Worm (Caenorhabditis elegans) whole organism, late embryonic: ENCODE results near the gene srh-119.

ENCODE experiments used
- C08G9.2 ChIP-seq: sonication (generic microtip); optimal IDR thresholded peaks from 2 replicates; lab custom pipeline; 2016; ENCODE audit warnings: mild to moderate bottlenecking, missing genetic modification characterization, moderate library complexity, missing compliant biosample characterization
- C38D4.7 ChIP-seq: fragments of 200-800 bp; sonication (Bioruptor generic); optimal IDR thresholded peaks from 2 replicates; lab custom pipeline; 2018; ENCODE audit warnings: mild to moderate bottlenecking, missing genetic modification characterization, moderate library complexity, missing compliant biosample characterization
- F13H6.1 ChIP-seq: sonication (generic microtip); optimal IDR thresholded peaks from 2 replicates; lab custom pipeline; 2016; ENCODE audit warnings: missing genetic modification characterization, missing compliant biosample characterization
- K02D7.2 ChIP-seq: sonication (generic microtip); optimal IDR thresholded peaks from 2 replicates; lab custom pipeline; 2017; ENCODE audit warnings: mild to moderate bottlenecking, missing genetic modification characterization, missing compliant biosample characterization
- K09A11.1 ChIP-seq: sonication (generic microtip); optimal IDR thresholded peaks from 2 replicates; lab custom pipeline; 2017; ENCODE audit warnings: antibody characterized with exemption, mild to moderate bottlenecking, missing genetic modification characterization, missing compliant biosample characterization; ENCODE audit not compliant: insufficient read depth
- T23F11.4 ChIP-seq: fragments of 200-800 bp; sonication (Bioruptor generic); optimal IDR thresholded peaks from 2 replicates; lab custom pipeline; 2018; ENCODE audit warnings: mild to moderate bottlenecking, missing genetic modification characterization, missing compliant biosample characterization
- ahr-1 ChIP-seq: sonication (generic microtip); optimal IDR thresholded peaks from 2 replicates; lab custom pipeline; 2016; ENCODE audit warnings: missing genetic modification characterization, missing compliant biosample characterization
- ceh-14 ChIP-seq: sonication (generic microtip); optimal IDR thresholded peaks from 2 replicates; lab custom pipeline; 2016; ENCODE audit warnings: missing genotype, missing genetic modification characterization, missing compliant biosample characterization
- ceh-19 ChIP-seq: fragments of 200-800 bp; sonication (Bioruptor generic); optimal IDR thresholded peaks from 2 replicates; lab custom pipeline; 2018; ENCODE audit warnings: mild to moderate bottlenecking, missing genetic modification characterization, missing compliant biosample characterization
- ceh-22 ChIP-seq: sonication (generic microtip); optimal IDR thresholded peaks from 2 replicates; lab custom pipeline; 2017; ENCODE audit warnings: missing biosample characterization, missing genetic modification characterization
- ceh-31 ChIP-seq: sonication (generic microtip); optimal IDR thresholded peaks from 2 replicates; lab custom pipeline; 2016; ENCODE audit warnings: missing genetic modification characterization, missing compliant biosample characterization
- ceh-45 ChIP-seq: fragments of 200-800 bp; sonication (Bioruptor generic); IDR thresholded peaks from 2 replicates; pipeline ENCODE4 v1.3.6; 2022; ENCODE audit warnings: missing genetic modification reagents, missing genetic modification characterization, missing compliant biosample characterization
- ceh-48 ChIP-seq: sonication (generic microtip); optimal IDR thresholded peaks from 2 replicates; lab custom pipeline; 2016; ENCODE audit warnings: missing genetic modification characterization, inconsistent platforms, missing compliant biosample characterization
- ceh-9 ChIP-seq: sonication (generic microtip); optimal IDR thresholded peaks from 2 replicates; lab custom pipeline; 2016; ENCODE audit warnings: mild to moderate bottlenecking, missing genetic modification characterization, inconsistent platforms, missing compliant biosample characterization
- dve-1 ChIP-seq: sonication (generic microtip); optimal IDR thresholded peaks from 2 replicates; lab custom pipeline; 2017; ENCODE audit warnings: antibody characterized with exemption, mild to moderate bottlenecking, missing genetic modification characterization, missing compliant biosample characterization
- elt-4 ChIP-seq: sonication (generic microtip); optimal IDR thresholded peaks from 2 replicates; lab custom pipeline; 2016; ENCODE audit warnings: missing genetic modification characterization, missing compliant biosample characterization
- eyg-1 ChIP-seq: sonication (generic microtip); optimal IDR thresholded peaks from 2 replicates; lab custom pipeline; 2016; ENCODE audit warnings: missing genotype, missing genetic modification characterization, missing compliant biosample characterization
- fax-1 ChIP-seq: sonication (generic microtip); optimal IDR thresholded peaks from 2 replicates; lab custom pipeline; 2016; ENCODE audit warnings: missing genotype, missing genetic modification characterization, missing compliant biosample characterization
- fkh-6 ChIP-seq: sonication (generic microtip); optimal IDR thresholded peaks from 2 replicates; lab custom pipeline; 2016; ENCODE audit warnings: missing genetic modification characterization, missing compliant biosample characterization
- gmeb-2 ChIP-seq: sonication (generic microtip); optimal IDR thresholded peaks from 2 replicates; lab custom pipeline; 2016; ENCODE audit warnings: missing genetic modification characterization, inconsistent platforms, missing compliant biosample characterization
- hlh-15 ChIP-seq: sonication (generic microtip); optimal IDR thresholded peaks from 2 replicates; lab custom pipeline; 2016; ENCODE audit warnings: missing genetic modification characterization, missing compliant biosample characterization
- lim-6 ChIP-seq: sonication (generic microtip); optimal IDR thresholded peaks from 2 replicates; lab custom pipeline; 2016; ENCODE audit warnings: missing genetic modification characterization, missing compliant biosample characterization
- lin-11 ChIP-seq: fragments of 200-800 bp; sonication (Bioruptor generic); optimal IDR thresholded peaks from 2 replicates; lab custom pipeline; 2018; ENCODE audit warnings: mild to moderate bottlenecking, missing genetic modification characterization, missing compliant biosample characterization
- madf-2 ChIP-seq: sonication (generic microtip); optimal IDR thresholded peaks from 2 replicates; lab custom pipeline; 2017; ENCODE audit warnings: missing genetic modification characterization, missing compliant biosample characterization
- npax-4 ChIP-seq: sonication (generic microtip); optimal IDR thresholded peaks from 2 replicates; lab custom pipeline; 2016; ENCODE audit warnings: missing genetic modification characterization, missing compliant biosample characterization
- odd-2 ChIP-seq: sonication (generic microtip); optimal IDR thresholded peaks from 2 replicates; lab custom pipeline; 2017; ENCODE audit warnings: antibody characterized with exemption, mild to moderate bottlenecking, missing genetic modification characterization, missing compliant biosample characterization
- pag-3 ChIP-seq: sonication (generic microtip); optimal IDR thresholded peaks from 2 replicates; lab custom pipeline; 2016; ENCODE audit warnings: missing compliant biosample characterization, missing genetic modification characterization, borderline replicate concordance
- pat-9 ChIP-seq: fragments of 200-800 bp; sonication (Bioruptor generic); optimal IDR thresholded peaks from 2 replicates; lab custom pipeline; 2018; ENCODE audit warnings: mild to moderate bottlenecking, missing genetic modification characterization, moderate library complexity, missing compliant biosample characterization
- pax-1 ChIP-seq: fragments of 150-350 bp; optimal IDR thresholded peaks from 2 replicates; lab custom pipeline; 2014; ENCODE audit warnings: missing biosample characterization, missing genetic modification characterization
- pha-2 ChIP-seq: sonication (generic microtip); optimal IDR thresholded peaks from 2 replicates; lab custom pipeline; 2017; ENCODE audit warnings: mild to moderate bottlenecking, missing genetic modification characterization, missing compliant biosample characterization
- pros-1 ChIP-seq: fragments of 150-350 bp; optimal IDR thresholded peaks from 2 replicates; lab custom pipeline; 2014; ENCODE audit warnings: missing biosample characterization, missing genetic modification reagents, missing genetic modification characterization
- rnt-1 ChIP-seq: sonication (generic microtip); optimal IDR thresholded peaks from 2 replicates; lab custom pipeline; 2016; ENCODE audit warnings: missing genetic modification characterization, missing compliant biosample characterization
- tbx-2 ChIP-seq: sonication (generic microtip); optimal IDR thresholded peaks from 2 replicates; lab custom pipeline; 2016; ENCODE audit warnings: missing genetic modification characterization, missing compliant biosample characterization
- ttx-3 ChIP-seq: sonication (generic microtip); optimal IDR thresholded peaks from 2 replicates; lab custom pipeline; 2016; ENCODE audit warnings: missing genetic modification reagents, missing genetic modification characterization, missing compliant biosample characterization
- unc-3 ChIP-seq, 2 experiments: fragments of 200-800 bp in 1 of 2; sonication (Bioruptor generic) in 1 of 2; sonication (generic microtip) in 1 of 2; conservative IDR thresholded peaks in 1 of 2; optimal IDR thresholded peaks in 1 of 2; 2 replicates each; pipeline versions ENCODE4 v1.3.6 to Lab custom; 2016 to 2022; ENCODE audit warnings: missing compliant biosample characterization in 2 of 2, missing genetic modification characterization in 2 of 2, missing genetic modification reagents in 1 of 2
- unc-55 ChIP-seq: sonication (generic microtip); optimal IDR thresholded peaks from 2 replicates; lab custom pipeline; 2017; ENCODE audit warnings: missing biosample characterization, missing genetic modification reagents, missing genetic modification characterization
- zip-5 ChIP-seq: sonication (generic microtip); optimal IDR thresholded peaks from 2 replicates; lab custom pipeline; 2016; ENCODE audit warnings: missing genetic modification characterization, missing compliant biosample characterization
- ztf-16 ChIP-seq: sonication (generic microtip); optimal IDR thresholded peaks from 2 replicates; lab custom pipeline; 2017; ENCODE audit warnings: missing genetic modification characterization, missing compliant biosample characterization

The srh-119 gene

DNA sequence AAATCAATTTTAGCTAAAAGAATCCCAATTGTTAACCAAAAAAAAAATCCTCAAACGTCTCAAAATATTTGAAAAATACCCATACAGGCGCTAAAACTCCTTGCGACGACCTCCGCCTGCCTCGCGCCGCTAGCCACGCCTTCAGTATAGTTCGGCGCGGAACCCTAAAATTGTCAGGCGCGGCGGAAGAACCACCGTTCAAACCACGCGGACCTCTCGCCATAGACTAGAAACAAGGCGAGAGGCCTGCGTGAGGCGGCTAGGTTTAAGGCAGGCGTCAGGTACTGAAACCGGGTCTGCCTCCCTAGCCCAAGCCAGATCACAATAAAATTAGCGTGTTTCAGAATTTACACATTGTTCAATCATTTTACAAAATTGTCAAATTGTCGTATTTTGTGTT lies 20.1 kb downstream of the srh-119 start:
- no peak for TF ChIP-seq odd-2 (tag; lab: Kevin White, UChicago)
- TF ChIP-seq fax-1 (tag; lab: Kevin White, UChicago): no peak
- no peak for TF ChIP-seq ahr-1 (tag; lab: Kevin White, UChicago)
- no peak for TF ChIP-seq ceh-22 (tag; lab: Kevin White, UChicago)
- TF ChIP-seq ceh-48 (tag; lab: Kevin White, UChicago): no peak
- no peak for TF ChIP-seq F13H6.1 (tag; lab: Kevin White, UChicago)
- no peak for TF ChIP-seq pax-1
- TF ChIP-seq npax-4 (tag; lab: Kevin White, UChicago): no peak
- TF ChIP-seq tbx-2 (tag; lab: Kevin White, UChicago): no peak
- TF ChIP-seq pros-1 (tag; lab: Kevin White, UChicago): no peak

DNA sequence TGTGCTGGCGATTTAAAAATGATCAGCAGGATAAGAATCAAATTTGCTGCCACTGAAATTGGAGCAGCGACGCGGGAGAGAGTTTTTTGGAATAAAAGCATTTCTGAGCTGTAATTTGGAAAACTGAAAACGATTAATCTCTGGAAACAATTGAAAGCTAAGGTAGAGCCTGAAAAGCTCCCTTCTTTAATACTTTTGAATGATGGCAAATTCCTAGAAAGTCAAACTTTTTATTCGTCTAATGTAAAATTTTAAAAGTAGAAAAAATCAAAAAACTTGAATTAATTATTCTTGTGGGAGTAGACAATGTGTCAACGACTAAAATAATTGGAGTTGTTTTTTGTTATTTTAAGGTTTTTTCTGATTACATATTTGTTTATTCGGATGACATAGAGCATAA lies 28.0 kb downstream of the srh-119 start, which contains the start of gene str-217:
Gene str-217, minus strand, starts transcription at position 101 of the 400 bp plus-strand sequence.
- TF ChIP-seq unc-55 (GFP tag; lab: Kevin White, UChicago) (no peak), gmeb-2 (tag; lab: Kevin White, UChicago) (no peak), ahr-1 (tag; lab: Kevin White, UChicago) (no peak), ceh-22 (tag; lab: Kevin White, UChicago) (no peak), unc-3 (GFP tag; conservative IDR thresholded peaks at IDR 0.05; lab: Robert Waterston, UW) (no peak), unc-3 (tag; optimal IDR thresholded peaks at IDR 0.05; lab: Kevin White, UChicago) (no peak), C08G9.2 (tag; lab: Kevin White, UChicago) (no peak), madf-2 (tag; lab: Kevin White, UChicago) (no peak), lin-11 (tag; lab: Kevin White, UChicago) (no peak), ceh-31 (tag; lab: Kevin White, UChicago) (no peak), hlh-15 (tag; lab: Kevin White, UChicago) (no peak), K09A11.1 (tag; lab: Kevin White, UChicago) (no peak), fkh-6 (tag; lab: Kevin White, UChicago) (no peak), lim-6 (tag; lab: Kevin White, UChicago) (no peak), rnt-1 (tag; lab: Kevin White, UChicago) (no peak), fax-1 (tag; lab: Kevin White, UChicago) (no peak), dve-1 (tag; lab: Kevin White, UChicago) (no peak)

DNA sequence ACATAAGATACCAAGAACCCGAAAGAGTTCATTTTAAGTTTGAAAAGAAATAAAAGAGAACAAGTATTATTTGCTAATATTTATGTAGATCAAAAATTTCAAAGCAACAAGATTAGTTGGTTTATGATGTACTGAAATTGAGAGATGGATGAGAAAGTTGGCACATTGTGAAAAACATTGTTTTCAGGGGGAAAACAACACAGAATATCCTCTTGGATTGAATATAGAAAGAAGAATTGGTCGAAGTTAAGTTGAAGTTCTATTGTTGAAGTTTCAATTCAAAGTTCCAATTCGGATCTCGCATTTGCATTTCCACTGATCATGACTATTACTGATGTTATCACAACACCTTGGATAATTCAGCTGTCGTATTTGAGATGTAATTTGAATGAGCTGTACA lies 28.4 kb downstream of the srh-119 start:
- TF ChIP-seq K02D7.2 (tag; lab: Kevin White, UChicago) (no peak), odd-2 (tag; lab: Kevin White, UChicago) (no peak), C38D4.7 (GFP tag; lab: Kevin White, UChicago) (no peak), elt-4 (tag; lab: Kevin White, UChicago) (no peak), pha-2 (tag; lab: Kevin White, UChicago) (no peak), eyg-1 (tag; lab: Kevin White, UChicago) (no peak), zip-5 (tag; lab: Kevin White, UChicago) (no peak), T23F11.4 (GFP tag; lab: Kevin White, UChicago) (no peak), C08G9.2 (tag; lab: Kevin White, UChicago) (no peak), ceh-45 (no peak), rnt-1 (tag; lab: Kevin White, UChicago) (no peak), ttx-3 (tag; lab: Kevin White, UChicago) (no peak), pat-9 (tag; lab: Kevin White, UChicago) (no peak), pag-3 (tag; lab: Kevin White, UChicago) (no peak), ceh-48 (tag; lab: Kevin White, UChicago) (no peak)

DNA sequence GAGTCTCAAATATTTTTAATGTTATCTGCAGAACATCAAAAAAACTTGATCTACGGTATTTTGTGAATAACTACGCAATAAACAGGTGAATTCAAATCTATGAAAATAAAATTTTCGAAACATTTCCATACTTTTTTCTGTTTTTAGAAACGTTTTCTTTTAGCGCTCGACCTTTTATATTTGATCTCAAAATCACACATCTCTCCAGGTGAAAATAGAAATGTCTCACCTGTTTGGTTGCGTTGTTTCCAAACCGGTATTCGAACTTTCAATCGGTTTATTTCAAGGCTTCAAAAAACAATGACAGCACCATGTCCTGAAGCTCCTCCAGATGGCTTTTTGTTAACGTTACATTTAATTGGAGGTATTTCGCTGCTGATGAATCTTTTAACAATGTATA lies 28.9 kb downstream of the srh-119 start, which contains the start of gene sri-9:
Gene sri-9, plus strand, starts transcription at position 301 of the 400 bp plus-strand sequence.
- no peak for TF ChIP-seq K09A11.1 (tag; lab: Kevin White, UChicago)
- TF ChIP-seq tbx-2 (tag; lab: Kevin White, UChicago): no peak
- no peak for TF ChIP-seq ceh-19
- no peak for TF ChIP-seq gmeb-2 (tag; lab: Kevin White, UChicago)
- no peak for TF ChIP-seq unc-3 (GFP tag; conservative IDR thresholded peaks at IDR 0.05; lab: Robert Waterston, UW)
- no peak for TF ChIP-seq unc-3 (tag; optimal IDR thresholded peaks at IDR 0.05; lab: Kevin White, UChicago)
- no peak for TF ChIP-seq ceh-9
- no peak for TF ChIP-seq ceh-14 (tag; lab: Kevin White, UChicago)
- no peak for TF ChIP-seq ztf-16 (tag; lab: Kevin White, UChicago)
